Worm (Caenorhabditis elegans) whole organism, midembryonic: ENCODE results near the gene pef-1.

Experiments
- T22C8.4 ChIP-seq: fragments of 200-800 bp; sonication (Bioruptor generic); IDR thresholded peaks from 2 replicates; pipeline ENCODE4 v1.3.6; 2022; ENCODE audit warnings: missing genetic modification characterization, missing compliant biosample characterization
- flt-1 ChIP-seq: fragments of 200-800 bp; sonication (Bioruptor generic); IDR thresholded peaks from 2 replicates; pipeline ENCODE4 v1.3.6; 2022; ENCODE audit warnings: missing genetic modification characterization, missing compliant biosample characterization
- klf-2 ChIP-seq: fragments of 200-800 bp; sonication (Bioruptor generic); conservative IDR thresholded peaks from 2 replicates; pipeline ENCODE4 v1.3.6; 2022; ENCODE audit warnings: missing genetic modification reagents, missing genetic modification characterization, missing compliant biosample characterization
- med-1 ChIP-seq: sonication (generic microtip); optimal IDR thresholded peaks from 2 replicates; lab custom pipeline; 2017; ENCODE audit warnings: missing genetic modification characterization, mild to moderate bottlenecking, missing compliant biosample characterization, antibody characterized with exemption, missing genetic modification reagents; ENCODE audit not compliant: insufficient read depth
- ref-1 ChIP-seq: fragments of 200-800 bp; sonication (Bioruptor generic); conservative IDR thresholded peaks from 2 replicates; pipeline ENCODE4 v1.3.6; 2022; ENCODE audit warnings: missing genetic modification reagents, missing genetic modification characterization, missing compliant biosample characterization
- tab-1 ChIP-seq: fragments of 200-800 bp; sonication (Bioruptor generic); IDR thresholded peaks from 2 replicates; pipeline ENCODE4 v1.3.6; 2022; ENCODE audit warnings: missing genetic modification characterization, missing compliant biosample characterization
- ztf-29 ChIP-seq: fragments of 200-800 bp; sonication (Bioruptor generic); IDR thresholded peaks from 2 replicates; pipeline ENCODE4 v1.3.6; 2022; ENCODE audit warnings: missing genetic modification reagents, missing genetic modification characterization, missing compliant biosample characterization

DNA sequence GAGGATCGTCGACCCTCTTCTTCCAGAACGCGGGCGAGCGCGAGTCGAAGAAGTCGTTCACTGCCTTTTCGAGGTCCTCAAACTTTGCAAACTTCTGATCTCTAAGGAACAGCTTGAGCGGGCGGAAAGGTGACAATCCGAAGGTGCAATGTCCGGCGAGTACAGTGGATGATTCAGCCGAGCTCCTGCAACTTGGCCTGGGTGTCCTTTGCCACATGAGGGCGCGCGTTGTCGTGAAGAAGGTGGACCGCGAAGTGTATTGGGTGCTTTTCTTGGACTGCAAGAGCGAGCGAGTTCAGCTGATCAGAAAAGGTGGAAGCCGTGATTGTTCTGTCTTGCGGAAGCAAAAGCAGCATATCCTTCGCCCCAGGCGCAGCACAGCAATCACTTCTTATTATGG lies 15.8 kb upstream of the pef-1 start:
- TF ChIP-seq flt-1 (GFP tag; lab: Robert Waterston, UW) (no peak), T22C8.4 (GFP tag; lab: Robert Waterston, UW) (no peak), tab-1 (no peak), ref-1 (GFP tag; lab: Robert Waterston, UW) (no peak), klf-2 (no peak), ztf-29 (GFP tag; lab: Robert Waterston, UW) (no peak), med-1 (GFP tag; lab: Kevin White, UChicago) (no peak)
